Fruit fly (Drosophila melanogaster): Measurements from ENCODE around the gene CG43056.

- TF ChIP-seq insv (optimal IDR thresholded peaks at IDR 0.05) (no peak), Sin3A (optimal IDR thresholded peaks at IDR 0.05) (no peak), ttk (optimal IDR thresholded peaks at IDR 0.05) (no peak)
These were observed 15.2 kb downstream of the CG43056 start, which contains the start of gene CG15439 for dm6 chr2L:4452798-4453197.

All from Kc167 (cell line).